Worm (Caenorhabditis elegans): ENCODE results near the gene cyp-33C12.

Gene cyp-33C12

ce11 chrV:2156830-2157229 is 47.4 kb downstream of the cyp-33C12 start, which contains the start of gene srbc-22:
Gene srbc-22 (plus strand): TSS chrV:2157130.
- TF ChIP-seq hlh-8 (tag; optimal IDR thresholded peaks at IDR 0.05), result no peak
- TF ChIP-seq dmd-4 (tag; optimal IDR thresholded peaks at IDR 0.05; ENCODE audit: borderline replicate concordance), result no peak
- TF ChIP-seq fax-1 (tag; optimal IDR thresholded peaks at IDR 0.05), result no peak
- TF ChIP-seq lim-6 (tag; optimal IDR thresholded peaks at IDR 0.05), result no peak
- TF ChIP-seq tbx-7 (tag; optimal IDR thresholded peaks at IDR 0.05), result no peak
- TF ChIP-seq unc-3 (GFP tag; conservative IDR thresholded peaks at IDR 0.05), result no peak
- no peak for TF ChIP-seq unc-3 (tag; optimal IDR thresholded peaks at IDR 0.05)
- no peak for TF ChIP-seq tbx-2 (tag; optimal IDR thresholded peaks at IDR 0.05)
- no peak for TF ChIP-seq hlh-30 (tag; optimal IDR thresholded peaks at IDR 0.05; ENCODE audit: insufficient read depth)
- TF ChIP-seq ceh-18 (tag; optimal IDR thresholded peaks at IDR 0.05), result no peak
- TF ChIP-seq K02D7.2 (tag; optimal IDR thresholded peaks at IDR 0.05), result no peak
- TF ChIP-seq ama-1 (optimal IDR thresholded peaks at IDR 0.05), result no peak

ce11 chrV:2155232-2155631 is 49.0 kb downstream of the cyp-33C12 start, which contains the start of gene srbc-21:
Gene srbc-21 (plus strand): TSS chrV:2155532.
- no peak for TF ChIP-seq ahr-1 (tag; optimal IDR thresholded peaks at IDR 0.05)
- TF ChIP-seq hlh-6 (tag; optimal IDR thresholded peaks at IDR 0.05), result no peak
- TF ChIP-seq unc-55 (GFP tag; optimal IDR thresholded peaks at IDR 0.05), result no peak
- no peak for TF ChIP-seq pat-9 (tag; optimal IDR thresholded peaks at IDR 0.05)
- no peak for TF ChIP-seq hlh-30 (tag; optimal IDR thresholded peaks at IDR 0.05; ENCODE audit: insufficient read depth)
- TF ChIP-seq unc-86 (tag; optimal IDR thresholded peaks at IDR 0.05), result no peak
- no peak for TF ChIP-seq sox-4 (tag; optimal IDR thresholded peaks at IDR 0.05)
- no peak for TF ChIP-seq ceh-6 (GFP tag; optimal IDR thresholded peaks at IDR 0.05)
- no peak for TF ChIP-seq sdc-2 (tag; optimal IDR thresholded peaks at IDR 0.05)
- TF ChIP-seq fkh-10 (GFP tag; optimal IDR thresholded peaks at IDR 0.05), result no peak
- no peak for TF ChIP-seq elt-2 (tag; optimal IDR thresholded peaks at IDR 0.05)

ce11 chrV:2153274-2153673 is 50.9 kb downstream of the cyp-33C12 start, which contains the start of gene srbc-23:
Gene srbc-23 (plus strand): TSS chrV:2153574.
- TF ChIP-seq sox-2 (GFP tag; IDR thresholded peaks at IDR 0.05) (no peak), fax-1 (tag; optimal IDR thresholded peaks at IDR 0.05) (no peak), unc-3 (GFP tag; conservative IDR thresholded peaks at IDR 0.05) (no peak), unc-3 (tag; optimal IDR thresholded peaks at IDR 0.05) (no peak), ref-2 (tag; optimal IDR thresholded peaks at IDR 0.05) (no peak), ztf-16 (tag; optimal IDR thresholded peaks at IDR 0.05) (no peak), nhr-11 (tag; optimal IDR thresholded peaks at IDR 0.05) (no peak)

ce11 chrV:2151458-2151857 is 52.7 kb downstream of the cyp-33C12 start, which contains the start of gene srbc-24:
Gene srbc-24 (plus strand): TSS chrV:2151758.
- TF ChIP-seq fax-1 (tag; optimal IDR thresholded peaks at IDR 0.05) (no peak), zip-5 (tag; optimal IDR thresholded peaks at IDR 0.05) (no peak), ceh-24 (tag; optimal IDR thresholded peaks at IDR 0.05) (no peak), dve-1 (tag; optimal IDR thresholded peaks at IDR 0.05) (no peak), ceh-31 (tag; optimal IDR thresholded peaks at IDR 0.05) (no peak)
